Fruit fly (Drosophila melanogaster) whole organism, prepupa: Measurements from ENCODE around the gene CG4582.

Source experiments
- Blimp-1 ChIP-seq: fragments of 200-800 bp; sonication (Bioruptor generic); optimal IDR thresholded peaks from 3 replicates; lab custom pipeline; 2017; ENCODE audit warnings: missing biosample characterization, missing genetic modification characterization, mild to moderate bottlenecking, moderate library complexity, missing genetic modification reagents
- CG15336 ChIP-seq: fragments of 200-800 bp; sonication (Bioruptor generic); IDR thresholded peaks from 2 replicates; pipeline ENCODE4 v1.3.6; 2022; ENCODE audit warnings: missing biosample characterization, missing genetic modification characterization
- CG16779 ChIP-seq: fragments of 200-800 bp; sonication (Bioruptor generic); optimal IDR thresholded peaks from 3 replicates; lab custom pipeline; 2017; ENCODE audit warnings: missing biosample characterization, mild to moderate bottlenecking, missing genetic modification characterization
- CG6808 ChIP-seq: fragments of 200-800 bp; sonication (Bioruptor generic); optimal IDR thresholded peaks from 3 replicates; lab custom pipeline; 2017; ENCODE audit warnings: missing biosample characterization, missing genetic modification characterization, mild to moderate bottlenecking, moderate library complexity, missing genetic modification reagents
- CG8119 ChIP-seq: fragments of 200-800 bp; sonication (Bioruptor generic); IDR thresholded peaks from 3 replicates; pipeline ENCODE4 v1.3.6; 2022; ENCODE audit warnings: missing biosample characterization, missing genetic modification characterization
- Eip75B ChIP-seq: fragments of 200-800 bp; sonication (Bioruptor generic); optimal IDR thresholded peaks from 3 replicates; lab custom pipeline; 2016; ENCODE audit warnings: missing biosample characterization, missing genetic modification characterization
- Sox14 ChIP-seq: fragments of 200-800 bp; sonication (Bioruptor generic); optimal IDR thresholded peaks from 3 replicates; lab custom pipeline; 2016; ENCODE audit warnings: missing biosample characterization, missing genetic modification characterization

- no peak for TF ChIP-seq CG15336 (GFP tag; lab: Robert Waterston, UW)
- TF ChIP-seq CG16779 (tag; lab: Kevin White, UChicago), result no peak
- no peak for TF ChIP-seq CG8119 (GFP tag; lab: Robert Waterston, UW)
- no peak for TF ChIP-seq Sox14 (GFP tag; lab: Kevin White, UChicago)
- TF ChIP-seq Eip75B, result no peak
- no peak for TF ChIP-seq CG6808
- no peak for TF ChIP-seq Blimp-1 (GFP tag; lab: Kevin White, UChicago)
Observed at dm6 chr3R:25609027-25609426, 26.0 kb upstream of the CG4582 start, which contains the start of gene ymp.
